Worm (Caenorhabditis elegans) whole organism, L1 larva: Measurements from ENCODE around the gene C32H11.4.

Experiments used
- elt-2 ChIP-seq: sonication (generic microtip); optimal IDR thresholded peaks from 2 replicates; lab custom pipeline; 2016; ENCODE audit warnings: missing genetic modification characterization, mild to moderate bottlenecking, inconsistent platforms, missing compliant biosample characterization, missing genetic modification reagents
- hlh-4 ChIP-seq: sonication (generic microtip); optimal IDR thresholded peaks from 2 replicates; lab custom pipeline; 2016; ENCODE audit warnings: mild to moderate bottlenecking, missing genetic modification characterization, missing compliant biosample characterization
- lin-35 ChIP-seq, 2 experiments: fragments of 150-350 bp; optimal IDR thresholded peaks; 2 replicates each; lab custom pipeline; 2014; ENCODE audit warnings: missing biosample characterization in 2 of 2, missing genetic modification characterization in 2 of 2, missing genetic modification reagents in 2 of 2

ce11 chrIV:12891080-12891479, 30.0 kb upstream of the C32H11.4 start:
- TF ChIP-seq elt-2 (tag; lab: Kevin White, UChicago): peak; percentile 17
- no peak for TF ChIP-seq lin-35 (GFP tag; optimal IDR thresholded peaks at IDR 0.05; lab: Kevin White, UChicago)
- TF ChIP-seq hlh-4 (tag; lab: Kevin White, UChicago): no peak
